Worm (Caenorhabditis elegans) whole organism, L4 larva: Measurements from ENCODE around the gene clec-76.

Experiments
- D1046.2 ChIP-seq: fragments of 200-800 bp; sonication (Bioruptor generic); IDR thresholded peaks from 2 replicates; pipeline ENCODE4 v1.3.6; 2022; ENCODE audit warnings: missing genetic modification characterization, missing compliant biosample characterization
- F26F4.8 ChIP-seq: fragments of 200-800 bp; sonication (Bioruptor generic); conservative IDR thresholded peaks from 2 replicates; pipeline ENCODE4 v1.3.6; 2022; ENCODE audit warnings: missing genetic modification characterization, missing compliant biosample characterization
- F44E2.7 ChIP-seq: fragments of 200-800 bp; sonication (Bioruptor generic); IDR thresholded peaks from 2 replicates; pipeline ENCODE4 v2.1.2; 2022; ENCODE audit warnings: missing genetic modification characterization, missing compliant biosample characterization
- F49E8.2 ChIP-seq: sonication (generic microtip); optimal IDR thresholded peaks from 2 replicates; lab custom pipeline; 2016; ENCODE audit warnings: missing compliant biosample characterization, mild to moderate bottlenecking, missing genetic modification characterization, borderline replicate concordance
- T26A8.4 ChIP-seq: fragments of 200-800 bp; sonication (Bioruptor generic); IDR thresholded peaks from 2 replicates; pipeline ENCODE4 v1.3.6; 2022; ENCODE audit warnings: missing genetic modification characterization, missing compliant biosample characterization
- Y48G9A.11 ChIP-seq: fragments of 200-800 bp; sonication (Bioruptor generic); IDR thresholded peaks from 2 replicates; pipeline ENCODE4 v1.3.6; 2022; ENCODE audit warnings: missing genetic modification reagents, missing genetic modification characterization, missing compliant biosample characterization
- Y75B8A.6 ChIP-seq: fragments of 200-800 bp; sonication (Bioruptor generic); IDR thresholded peaks from 2 replicates; pipeline ENCODE4 v1.3.6; 2022; ENCODE audit warnings: missing genetic modification reagents, missing genetic modification characterization, missing compliant biosample characterization
- aha-1 ChIP-seq: fragments of 150-350 bp; peaks from one replicate; lab custom pipeline; 2014; ENCODE audit warnings: missing biosample characterization, missing genetic modification characterization
- arid-1 ChIP-seq: fragments of 200-800 bp; sonication (Bioruptor generic); conservative IDR thresholded peaks from 2 replicates; pipeline ENCODE4 v1.3.6; 2022; ENCODE audit warnings: missing genetic modification reagents, missing genetic modification characterization, missing compliant biosample characterization
- attf-4 ChIP-seq: sonication (generic microtip); optimal IDR thresholded peaks from 3 replicates; lab custom pipeline; 2017; ENCODE audit warnings: missing biosample characterization, missing genetic modification characterization
- ceh-20 ChIP-seq: fragments of 200-800 bp; sonication (Bioruptor generic); IDR thresholded peaks from 2 replicates; pipeline ENCODE4 v1.3.6; 2022; ENCODE audit warnings: missing genetic modification reagents, missing genetic modification characterization, missing compliant biosample characterization
- ceh-62 ChIP-seq: sonication (generic microtip); optimal IDR thresholded peaks from 2 replicates; lab custom pipeline; 2017; ENCODE audit warnings: missing biosample characterization, missing genetic modification characterization
- ces-1 ChIP-seq: fragments of 150-350 bp; sonication (generic microtip); optimal IDR thresholded peaks from 4 replicates; lab custom pipeline; 2014; ENCODE audit warnings: missing biosample characterization, missing genetic modification reagents, missing genetic modification characterization
- cey-2 ChIP-seq: sonication (generic microtip); optimal IDR thresholded peaks from 3 replicates; lab custom pipeline; 2017; ENCODE audit warnings: missing genetic modification characterization, mild to moderate bottlenecking, missing compliant biosample characterization, antibody characterized with exemption, borderline replicate concordance; ENCODE audit not compliant: insufficient read depth
- daf-19 ChIP-seq: fragments of 200-800 bp; sonication (Bioruptor generic); conservative IDR thresholded peaks from 2 replicates; pipeline ENCODE4 v1.3.6; 2022; ENCODE audit warnings: missing genetic modification characterization, missing compliant biosample characterization
- dmd-6 ChIP-seq: fragments of 200-800 bp; sonication (Bioruptor generic); IDR thresholded peaks from 2 replicates; pipeline ENCODE4 v1.3.6; 2022; ENCODE audit warnings: missing genetic modification reagents, missing genetic modification characterization, missing compliant biosample characterization
- dmd-8 ChIP-seq: fragments of 200-800 bp; sonication (Bioruptor generic); IDR thresholded peaks from 2 replicates; pipeline ENCODE4 v1.3.6; 2022; ENCODE audit warnings: missing genetic modification characterization, missing compliant biosample characterization
- dmd-9 ChIP-seq: fragments of 200-800 bp; sonication (Bioruptor generic); IDR thresholded peaks from 2 replicates; pipeline ENCODE4 v1.3.6; 2022; ENCODE audit warnings: missing genetic modification reagents, missing genetic modification characterization, missing compliant biosample characterization
- dve-1 ChIP-seq: sonication (generic microtip); optimal IDR thresholded peaks from 2 replicates; lab custom pipeline; 2017; ENCODE audit warnings: antibody characterized with exemption, mild to moderate bottlenecking, missing genetic modification characterization, missing compliant biosample characterization; ENCODE audit not compliant: insufficient read depth
- egl-43 ChIP-seq: fragments of 200-800 bp; sonication (Bioruptor generic); IDR thresholded peaks from 2 replicates; pipeline ENCODE4 v1.3.6; 2022; ENCODE audit warnings: missing genetic modification reagents, missing genetic modification characterization, missing compliant biosample characterization
- fos-1 ChIP-seq: fragments of 150-350 bp; optimal IDR thresholded peaks from 2 replicates; lab custom pipeline; 2014; ENCODE audit warnings: missing biosample characterization, missing genetic modification characterization
- hif-1 ChIP-seq, 2 experiments: sonication (generic microtip); optimal IDR thresholded peaks; 2 replicates each; lab custom pipeline; 2016 to 2017; ENCODE audit warnings: missing compliant biosample characterization in 2 of 2, missing genetic modification characterization in 2 of 2, missing genetic modification reagents in 2 of 2, missing genotype in 2 of 2, mild to moderate bottlenecking in 1 of 2
- hlh-11 ChIP-seq: fragments of 200-800 bp; sonication (Bioruptor generic); optimal IDR thresholded peaks from 2 replicates; lab custom pipeline; 2018; ENCODE audit warnings: mild to moderate bottlenecking, missing genetic modification characterization, missing compliant biosample characterization
- jun-1 ChIP-seq: fragments of 150-350 bp; optimal IDR thresholded peaks from 2 replicates; lab custom pipeline; 2014; ENCODE audit warnings: missing biosample characterization, missing genetic modification reagents, missing genetic modification characterization
- lim-7 ChIP-seq: fragments of 200-800 bp; sonication (Bioruptor generic); IDR thresholded peaks from 2 replicates; pipeline ENCODE4 v1.3.6; 2022; ENCODE audit warnings: missing genetic modification characterization, missing compliant biosample characterization
- lin-13 ChIP-seq: fragments of 150-350 bp; optimal IDR thresholded peaks from 2 replicates; lab custom pipeline; 2014; ENCODE audit warnings: missing biosample characterization, missing genetic modification reagents, missing genetic modification characterization
- lin-29 ChIP-seq: fragments of 200-800 bp; sonication (Bioruptor generic); IDR thresholded peaks from 2 replicates; pipeline ENCODE4 v1.3.6; 2022; ENCODE audit warnings: missing genetic modification reagents, missing genetic modification characterization, missing compliant biosample characterization
- lin-38 ChIP-seq: fragments of 200-800 bp; sonication (Bioruptor generic); IDR thresholded peaks from 2 replicates; pipeline ENCODE4 v1.3.6; 2022; ENCODE audit warnings: missing genetic modification reagents, missing genetic modification characterization, missing compliant biosample characterization
- lsy-2 ChIP-seq, 2 experiments: fragments of 150-350 bp in 1 of 2; sonication (generic microtip) in 1 of 2; optimal IDR thresholded peaks; 2 replicates each; lab custom pipeline; 2014 to 2017; ENCODE audit warnings: missing biosample characterization in 2 of 2, missing genetic modification characterization in 2 of 2
- madf-5 ChIP-seq, 2 experiments: fragments of 200-800 bp; sonication (Bioruptor generic); IDR thresholded peaks; 2 replicates each; pipeline ENCODE4 v1.3.6; 2022; ENCODE audit warnings: missing compliant biosample characterization in 2 of 2, missing genetic modification characterization in 2 of 2
- madf-9 ChIP-seq: fragments of 200-800 bp; sonication (Bioruptor generic); conservative IDR thresholded peaks from 2 replicates; pipeline ENCODE4 v1.3.6; 2022; ENCODE audit warnings: missing genetic modification reagents, missing genetic modification characterization, missing compliant biosample characterization
- mdl-1 ChIP-seq, 2 experiments: fragments of 150-350 bp in 1 of 2; sonication (generic microtip) in 1 of 2; optimal IDR thresholded peaks; 2 replicates each; lab custom pipeline; 2014 to 2017; ENCODE audit warnings: missing biosample characterization in 2 of 2, missing genetic modification characterization in 2 of 2
- mes-2 ChIP-seq: sonication (generic microtip); optimal IDR thresholded peaks from 2 replicates; lab custom pipeline; 2016; ENCODE audit warnings: missing genotype, mild to moderate bottlenecking, missing genetic modification characterization, missing compliant biosample characterization; ENCODE audit not compliant: poor library complexity, severe bottlenecking
- nhr-102 ChIP-seq: sonication (generic microtip); optimal IDR thresholded peaks from 2 replicates; lab custom pipeline; 2016; ENCODE audit warnings: mild to moderate bottlenecking, missing genetic modification characterization, moderate library complexity, missing compliant biosample characterization
- nhr-11 ChIP-seq: fragments of 150-350 bp; optimal IDR thresholded peaks from 2 replicates; lab custom pipeline; 2014; ENCODE audit warnings: missing biosample characterization, missing genetic modification characterization
- nhr-41 ChIP-seq: fragments of 200-800 bp; sonication (Bioruptor generic); IDR thresholded peaks from 2 replicates; pipeline ENCODE4 v1.3.6; 2022; ENCODE audit warnings: missing genetic modification reagents, missing genetic modification characterization, missing compliant biosample characterization
- nhr-42 ChIP-seq: fragments of 200-800 bp; sonication (Bioruptor generic); IDR thresholded peaks from 2 replicates; pipeline ENCODE4 v1.3.6; 2022; ENCODE audit warnings: missing genetic modification characterization, missing compliant biosample characterization
- nhr-77 ChIP-seq: fragments of 150-350 bp; optimal IDR thresholded peaks from 2 replicates; lab custom pipeline; 2014; ENCODE audit warnings: missing biosample characterization, missing genetic modification characterization
- pha-4 ChIP-seq, 2 experiments: fragments of 150-350 bp in 1 of 2; fragments of 200-800 bp in 1 of 2; sonication (Bioruptor generic) in 1 of 2; IDR thresholded peaks in 1 of 2; optimal IDR thresholded peaks in 1 of 2; 2 replicates each; pipeline versions ENCODE4 v1.3.6 to Lab custom; 2014 to 2022; ENCODE audit warnings: missing genetic modification characterization in 2 of 2, missing genetic modification reagents in 2 of 2, missing biosample characterization in 1 of 2, missing compliant biosample characterization in 1 of 2
- php-3 ChIP-seq: fragments of 200-800 bp; sonication (Bioruptor generic); IDR thresholded peaks from 2 replicates; pipeline ENCODE4 v1.3.6; 2022; ENCODE audit warnings: missing genetic modification reagents, missing genetic modification characterization, missing compliant biosample characterization
- saeg-2 ChIP-seq: fragments of 200-800 bp; sonication (Bioruptor generic); IDR thresholded peaks from 2 replicates; pipeline ENCODE4 v1.3.6; 2022; ENCODE audit warnings: missing genetic modification reagents, missing genetic modification characterization, missing compliant biosample characterization
- set-16 ChIP-seq: fragments of 200-800 bp; sonication (Bioruptor generic); IDR thresholded peaks from 2 replicates; pipeline ENCODE4 v1.3.6; 2022; ENCODE audit warnings: missing genetic modification reagents, missing genetic modification characterization, missing compliant biosample characterization
- snpc-1.2 ChIP-seq: fragments of 200-800 bp; sonication (Bioruptor generic); IDR thresholded peaks from 2 replicates; pipeline ENCODE4 v1.3.6; 2022; ENCODE audit warnings: missing genetic modification reagents, missing genetic modification characterization, missing compliant biosample characterization
- tra-1 ChIP-seq: fragments of 200-800 bp; sonication (Bioruptor generic); IDR thresholded peaks from 2 replicates; pipeline ENCODE4 v1.3.6; 2022; ENCODE audit warnings: missing genetic modification reagents, missing genetic modification characterization, missing compliant biosample characterization
- unc-39 ChIP-seq: sonication (generic microtip); optimal IDR thresholded peaks from 2 replicates; lab custom pipeline; 2017; ENCODE audit warnings: missing biosample characterization, missing genetic modification characterization
- unc-62 ChIP-seq, 3 experiments: fragments of 150-350 bp in 1 of 3; sonication (generic microtip); optimal IDR thresholded peaks in 2 of 3; peaks in 1 of 3; 1 replicate in 1 of 3; 2 replicates in 2 of 3; lab custom pipeline; 2014 to 2017; ENCODE audit warnings: missing biosample characterization in 3 of 3, missing genetic modification characterization in 3 of 3, missing genetic modification reagents in 3 of 3, missing genotype in 1 of 3
- vab-7 ChIP-seq: fragments of 200-800 bp; sonication (Bioruptor generic); IDR thresholded peaks from 2 replicates; pipeline ENCODE4 v1.3.6; 2022; ENCODE audit warnings: missing genetic modification reagents, missing genetic modification characterization, missing compliant biosample characterization

The clec-76 gene

DNA sequence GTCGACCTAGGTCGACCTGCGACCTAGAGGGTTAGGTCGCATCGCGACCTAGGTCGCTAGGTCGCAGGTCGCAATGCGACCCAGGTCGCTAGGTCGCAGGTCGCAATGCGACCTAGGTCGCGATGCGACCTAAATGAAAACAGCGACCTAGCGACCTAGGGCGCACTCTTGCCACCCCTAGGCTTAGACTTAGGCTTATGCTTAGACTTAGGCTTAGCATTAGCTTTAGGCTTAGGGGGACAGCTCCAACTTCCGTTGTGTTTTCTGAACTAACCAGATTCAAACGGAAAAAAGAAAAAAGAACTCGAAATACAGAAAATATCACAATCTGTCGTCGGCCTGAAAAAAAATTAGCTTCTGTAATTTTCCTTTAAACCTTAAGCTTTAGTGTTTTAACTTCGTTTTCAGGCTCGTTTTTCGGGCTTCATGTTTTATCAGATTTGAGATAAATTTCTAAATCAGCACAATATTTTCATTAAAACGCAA is 49.3 kb downstream of the clec-76 start:
- no peak for TF ChIP-seq attf-4
- TF ChIP-seq hlh-11 (tag; lab: Kevin White, UChicago): peak; percentile 2
- TF ChIP-seq fos-1 (tag; lab: Kevin White, UChicago): no peak
- TF ChIP-seq unc-39 (tag; lab: Kevin White, UChicago): no peak
- TF ChIP-seq php-3: 0 out of 2 replicates have a peak, but pooled peaks have one; percentile 41
- 0 out of 2 replicates have a peak, but pooled peaks have one; percentile 46 for TF ChIP-seq dmd-8 (GFP tag; lab: Robert Waterston, UW)
- no peak for TF ChIP-seq dve-1 (tag; lab: Kevin White, UChicago)
- no peak for TF ChIP-seq tra-1
- TF ChIP-seq snpc-1.2 (GFP tag; lab: Robert Waterston, UW): no peak
- 0 out of 2 replicates have a peak, but pooled peaks have one; percentile 17 for TF ChIP-seq nhr-42
- TF ChIP-seq ces-1 (GFP tag; lab: Kevin White, UChicago): no peak
- TF ChIP-seq arid-1 (GFP tag; lab: Robert Waterston, UW): peak; percentile 13; the same call in 1 of the 2 replicates
- no peak for TF ChIP-seq cey-2 (tag; lab: Kevin White, UChicago)
- TF ChIP-seq T26A8.4 (GFP tag; lab: Robert Waterston, UW): peak; percentile 76
- peak; percentile 54; the same call in 1 of the 2 replicates for TF ChIP-seq egl-43 (GFP tag; lab: Robert Waterston, UW)
- peak; percentile 70 for TF ChIP-seq set-16 (GFP tag; lab: Robert Waterston, UW)
- no peak for TF ChIP-seq F49E8.2 (tag; lab: Kevin White, UChicago)
- TF ChIP-seq saeg-2 (GFP tag; lab: Robert Waterston, UW): no peak
- TF ChIP-seq nhr-77 (tag; lab: Kevin White, UChicago): peak; percentile 46
- no peak for TF ChIP-seq mes-2 (tag; lab: Kevin White, UChicago)
- no peak for TF ChIP-seq hif-1 (tag; optimal IDR thresholded peaks at IDR 0.05; lab: Kevin White, UChicago)
- TF ChIP-seq lsy-2 (tag; optimal IDR thresholded peaks at IDR 0.05; lab: Kevin White, UChicago): no peak
- no peak for TF ChIP-seq nhr-11
- no peak for TF ChIP-seq mdl-1 (tag; optimal IDR thresholded peaks at IDR 0.05; lab: Kevin White, UChicago)
- TF ChIP-seq lin-13: no peak
- no peak for TF ChIP-seq madf-9 (GFP tag; lab: Robert Waterston, UW)
- TF ChIP-seq D1046.2 (GFP tag; lab: Robert Waterston, UW): no peak
- TF ChIP-seq lin-38 (GFP tag; lab: Robert Waterston, UW): peak; percentile 59
- TF ChIP-seq jun-1 (tag; lab: Kevin White, UChicago): peak; percentile 26
- TF ChIP-seq ceh-20 (GFP tag; lab: Robert Waterston, UW): 0 out of 2 replicates have a peak, but pooled peaks have one; percentile 9
- TF ChIP-seq aha-1 (tag; lab: Kevin White, UChicago): peak; percentile 70
- TF ChIP-seq Y48G9A.11 (GFP tag; lab: Robert Waterston, UW): peak; percentile 57; the same call in 1 of the 2 replicates
- TF ChIP-seq ceh-62: no peak
- TF ChIP-seq lim-7 (GFP tag; lab: Robert Waterston, UW): peak; percentile 51; the same call in 1 of the 2 replicates
- TF ChIP-seq madf-5 (GFP tag; IDR thresholded peaks at IDR 0.05; lab: Robert Waterston, UW): 0 out of 4 replicates have a peak, but pooled peaks of 1 of the 2 experiments have one; percentile 2
- TF ChIP-seq F44E2.7 (GFP tag; lab: Robert Waterston, UW): 0 out of 2 replicates have a peak, but pooled peaks have one; percentile 39
- TF ChIP-seq unc-62 (GFP tag; optimal IDR thresholded peaks at IDR 0.05 in 1 of 2; lab: Kevin White, UChicago): peak in 1 of 2 experiments; percentile 56
- no peak for TF ChIP-seq unc-62 (tag; optimal IDR thresholded peaks at IDR 0.05; lab: Kevin White, UChicago)
- TF ChIP-seq F26F4.8 (GFP tag; lab: Robert Waterston, UW): 0 out of 2 replicates have a peak, but pooled peaks have one; percentile 8
- TF ChIP-seq pha-4 (GFP tag; IDR thresholded peaks at IDR 0.05; lab: Robert Waterston, UW): 0 out of 2 replicates have a peak, but pooled peaks have one; percentile 13
- no peak for TF ChIP-seq pha-4 (tag; optimal IDR thresholded peaks at IDR 0.05; lab: Kevin White, UChicago)
- no peak for TF ChIP-seq dmd-9
- peak; percentile 42 for TF ChIP-seq nhr-102 (tag; lab: Kevin White, UChicago)
- TF ChIP-seq lin-29: no peak
- peak; percentile 39; the same call in 1 of the 2 replicates for TF ChIP-seq vab-7
- no peak for TF ChIP-seq nhr-41
- 0 out of 2 replicates have a peak, but pooled peaks have one; percentile 31 for TF ChIP-seq daf-19 (GFP tag; lab: Robert Waterston, UW)
- no peak for TF ChIP-seq Y75B8A.6 (GFP tag; lab: Robert Waterston, UW)
- peak; percentile 14; the same call in 1 of the 2 replicates for TF ChIP-seq dmd-6 (GFP tag; lab: Robert Waterston, UW)
